Worm (Caenorhabditis elegans) whole organism, L4 larva: ENCODE results near the gene D1046.2.
A peak's percentile ranks its signal among the peaks of the same experiment; 100 is the strongest.

Experiments used
- D1046.2 ChIP-seq: fragments of 200-800 bp; sonication (Bioruptor generic); IDR thresholded peaks from 2 replicates; pipeline ENCODE4 v1.3.6; 2022; ENCODE audit warnings: missing genetic modification characterization, missing compliant biosample characterization
- F49E8.2 ChIP-seq: sonication (generic microtip); optimal IDR thresholded peaks from 2 replicates; lab custom pipeline; 2016; ENCODE audit warnings: missing compliant biosample characterization, mild to moderate bottlenecking, missing genetic modification characterization, borderline replicate concordance
- T20F7.1 ChIP-seq: fragments of 200-800 bp; sonication (Bioruptor generic); optimal IDR thresholded peaks from 2 replicates; lab custom pipeline; 2018; ENCODE audit warnings: mild to moderate bottlenecking, missing genetic modification characterization, missing compliant biosample characterization
- Y5F2A.4 ChIP-seq: fragments of 200-800 bp; sonication (Bioruptor generic); optimal IDR thresholded peaks from 2 replicates; lab custom pipeline; 2018; ENCODE audit warnings: mild to moderate bottlenecking, missing genetic modification characterization, missing compliant biosample characterization
- aha-1 ChIP-seq: fragments of 150-350 bp; peaks from one replicate; lab custom pipeline; 2014; ENCODE audit warnings: missing biosample characterization, missing genetic modification characterization
- ceh-20 ChIP-seq: fragments of 200-800 bp; sonication (Bioruptor generic); IDR thresholded peaks from 2 replicates; pipeline ENCODE4 v1.3.6; 2022; ENCODE audit warnings: missing genetic modification reagents, missing genetic modification characterization, missing compliant biosample characterization
- ceh-28 ChIP-seq: fragments of 150-350 bp; optimal IDR thresholded peaks from 2 replicates; lab custom pipeline; 2014; ENCODE audit warnings: missing biosample characterization, missing genetic modification reagents, missing genetic modification characterization
- ceh-82 ChIP-seq: sonication (generic microtip); optimal IDR thresholded peaks from 2 replicates; lab custom pipeline; 2017; ENCODE audit warnings: missing biosample characterization, missing genetic modification characterization
- ces-1 ChIP-seq: fragments of 150-350 bp; sonication (generic microtip); optimal IDR thresholded peaks from 4 replicates; lab custom pipeline; 2014; ENCODE audit warnings: missing biosample characterization, missing genetic modification reagents, missing genetic modification characterization
- ctbp-1 ChIP-seq: fragments of 200-800 bp; sonication (Bioruptor generic); IDR thresholded peaks from 2 replicates; pipeline ENCODE4 v1.3.6; 2022; ENCODE audit warnings: missing genetic modification reagents, missing genetic modification characterization, missing compliant biosample characterization
- dmd-9 ChIP-seq: fragments of 200-800 bp; sonication (Bioruptor generic); IDR thresholded peaks from 2 replicates; pipeline ENCODE4 v1.3.6; 2022; ENCODE audit warnings: missing genetic modification reagents, missing genetic modification characterization, missing compliant biosample characterization
- dve-1 ChIP-seq: sonication (generic microtip); optimal IDR thresholded peaks from 2 replicates; lab custom pipeline; 2017; ENCODE audit warnings: antibody characterized with exemption, mild to moderate bottlenecking, missing genetic modification characterization, missing compliant biosample characterization; ENCODE audit not compliant: insufficient read depth
- hlh-11 ChIP-seq: fragments of 200-800 bp; sonication (Bioruptor generic); optimal IDR thresholded peaks from 2 replicates; lab custom pipeline; 2018; ENCODE audit warnings: mild to moderate bottlenecking, missing genetic modification characterization, missing compliant biosample characterization
- hlh-30 ChIP-seq: sonication (generic microtip); optimal IDR thresholded peaks from 2 replicates; lab custom pipeline; 2017; ENCODE audit warnings: antibody characterized with exemption, mild to moderate bottlenecking, missing genetic modification characterization, missing compliant biosample characterization; ENCODE audit not compliant: insufficient read depth
- jun-1 ChIP-seq: fragments of 150-350 bp; optimal IDR thresholded peaks from 2 replicates; lab custom pipeline; 2014; ENCODE audit warnings: missing biosample characterization, missing genetic modification reagents, missing genetic modification characterization
- lsy-2 ChIP-seq, 2 experiments: fragments of 150-350 bp in 1 of 2; sonication (generic microtip) in 1 of 2; optimal IDR thresholded peaks; 2 replicates each; lab custom pipeline; 2014 to 2017; ENCODE audit warnings: missing biosample characterization in 2 of 2, missing genetic modification characterization in 2 of 2
- madf-9 ChIP-seq: fragments of 200-800 bp; sonication (Bioruptor generic); conservative IDR thresholded peaks from 2 replicates; pipeline ENCODE4 v1.3.6; 2022; ENCODE audit warnings: missing genetic modification reagents, missing genetic modification characterization, missing compliant biosample characterization
- mdl-1 ChIP-seq, 2 experiments: fragments of 150-350 bp in 1 of 2; sonication (generic microtip) in 1 of 2; optimal IDR thresholded peaks; 2 replicates each; lab custom pipeline; 2014 to 2017; ENCODE audit warnings: missing biosample characterization in 2 of 2, missing genetic modification characterization in 2 of 2
- mep-1 ChIP-seq: fragments of 150-350 bp; sonication (generic microtip); optimal IDR thresholded peaks from 3 replicates; lab custom pipeline; 2014; ENCODE audit warnings: missing biosample characterization, missing genetic modification characterization
- nhr-102 ChIP-seq: sonication (generic microtip); optimal IDR thresholded peaks from 2 replicates; lab custom pipeline; 2016; ENCODE audit warnings: mild to moderate bottlenecking, missing genetic modification characterization, moderate library complexity, missing compliant biosample characterization
- nhr-25 ChIP-seq: sonication (generic microtip); optimal IDR thresholded peaks from 2 replicates; lab custom pipeline; 2017; ENCODE audit warnings: missing genetic modification characterization, mild to moderate bottlenecking, missing compliant biosample characterization, antibody characterized with exemption, moderate library complexity, borderline replicate concordance; ENCODE audit not compliant: insufficient read depth
- nhr-76 ChIP-seq: fragments of 150-350 bp; optimal IDR thresholded peaks from 2 replicates; lab custom pipeline; 2014; ENCODE audit warnings: missing biosample characterization, missing genetic modification characterization
- pqm-1 ChIP-seq: sonication (generic microtip); optimal IDR thresholded peaks from 2 replicates; lab custom pipeline; 2017; ENCODE audit warnings: missing biosample characterization, missing genetic modification characterization
- tra-1 ChIP-seq: fragments of 200-800 bp; sonication (Bioruptor generic); IDR thresholded peaks from 2 replicates; pipeline ENCODE4 v1.3.6; 2022; ENCODE audit warnings: missing genetic modification reagents, missing genetic modification characterization, missing compliant biosample characterization
- unc-130 ChIP-seq: sonication (generic microtip); optimal IDR thresholded peaks from 2 replicates; lab custom pipeline; 2016; ENCODE audit warnings: missing genetic modification reagents, missing genetic modification characterization, missing compliant biosample characterization
- unc-39 ChIP-seq: sonication (generic microtip); optimal IDR thresholded peaks from 2 replicates; lab custom pipeline; 2017; ENCODE audit warnings: missing biosample characterization, missing genetic modification characterization
- unc-62 ChIP-seq, 3 experiments: fragments of 150-350 bp in 1 of 3; sonication (generic microtip); optimal IDR thresholded peaks in 2 of 3; peaks in 1 of 3; 1 replicate in 1 of 3; 2 replicates in 2 of 3; lab custom pipeline; 2014 to 2017; ENCODE audit warnings: missing biosample characterization in 3 of 3, missing genetic modification characterization in 3 of 3, missing genetic modification reagents in 3 of 3, missing genotype in 1 of 3
- ztf-7 ChIP-seq: fragments of 150-350 bp; optimal IDR thresholded peaks from 2 replicates; lab custom pipeline; 2014; ENCODE audit warnings: missing biosample characterization, missing genetic modification characterization

Gene D1046.2

ce11 chrIV:8949078-8950039, 23.5 kb upstream of the D1046.2 start (continued):
- TF ChIP-seq madf-9 (GFP tag; lab: Robert Waterston, UW): 0 out of 2 replicates have a peak, but pooled peaks have one; percentile 24
- peak; percentile 60 for TF ChIP-seq T20F7.1
- peak; percentile 40 for TF ChIP-seq nhr-102 (tag; lab: Kevin White, UChicago)
- TF ChIP-seq unc-62 (GFP tag; optimal IDR thresholded peaks at IDR 0.05 in 1 of 2; lab: Kevin White, UChicago): peak in 1 of 2 experiments; percentile 96
- no peak for TF ChIP-seq unc-62 (tag; optimal IDR thresholded peaks at IDR 0.05; lab: Kevin White, UChicago)

ce11 chrIV:8947146-8947545, 21.3 kb upstream of the D1046.2 start:
- TF ChIP-seq lsy-2 (tag; optimal IDR thresholded peaks at IDR 0.05; lab: Kevin White, UChicago): peak in 1 of 2 experiments; percentile 45
- TF ChIP-seq unc-62 (GFP tag; optimal IDR thresholded peaks at IDR 0.05 in 1 of 2; lab: Kevin White, UChicago): peak in 1 of 2 experiments; percentile 97
- no peak for TF ChIP-seq unc-62 (tag; optimal IDR thresholded peaks at IDR 0.05; lab: Kevin White, UChicago)
- TF ChIP-seq unc-39 (tag; lab: Kevin White, UChicago): no peak
- peak; percentile 63 for TF ChIP-seq hlh-11 (tag; lab: Kevin White, UChicago)
- 0 out of 2 replicates have a peak, but pooled peaks have one; percentile 11 for TF ChIP-seq ceh-20 (GFP tag; lab: Robert Waterston, UW)
- peak in 1 of 2 experiments; percentile 72 for TF ChIP-seq mdl-1 (tag; optimal IDR thresholded peaks at IDR 0.05; lab: Kevin White, UChicago)
- TF ChIP-seq hlh-30 (tag; lab: Kevin White, UChicago): peak; percentile 88
- TF ChIP-seq aha-1 (tag; lab: Kevin White, UChicago): peak; percentile 75
- TF ChIP-seq mep-1 (tag; lab: Kevin White, UChicago): peak; percentile 47
- TF ChIP-seq ces-1 (GFP tag; lab: Kevin White, UChicago): no peak

ce11 chrIV:8943430-8943829, 17.6 kb upstream of the D1046.2 start:
- no peak for TF ChIP-seq madf-9 (GFP tag; lab: Robert Waterston, UW)
- TF ChIP-seq ces-1 (GFP tag; lab: Kevin White, UChicago): peak; percentile 74
- no peak for TF ChIP-seq ztf-7 (tag; lab: Kevin White, UChicago)
- no peak for TF ChIP-seq nhr-25 (tag; lab: Kevin White, UChicago)
- TF ChIP-seq ceh-82: no peak

- TF ChIP-seq unc-130 (GFP tag; lab: Kevin White, UChicago) (no peak), dmd-9 (GFP tag; lab: Robert Waterston, UW) (no peak), Y5F2A.4 (GFP tag; lab: Kevin White, UChicago) (no peak), dve-1 (tag; lab: Kevin White, UChicago) (no peak), T20F7.1 (no peak), unc-39 (tag; lab: Kevin White, UChicago) (no peak), pqm-1 (tag; lab: Kevin White, UChicago) (no peak), tra-1 (GFP tag; lab: Robert Waterston, UW) (no peak), ceh-28 (tag; lab: Kevin White, UChicago) (no peak), jun-1 (tag; lab: Kevin White, UChicago) (no peak), ces-1 (GFP tag; lab: Kevin White, UChicago) (no peak), ceh-82 (no peak), nhr-25 (tag; lab: Kevin White, UChicago) (no peak), nhr-76 (tag; lab: Kevin White, UChicago) (no peak), D1046.2 (GFP tag; lab: Robert Waterston, UW) (no peak), madf-9 (GFP tag; lab: Robert Waterston, UW) (no peak), ctbp-1 (no peak), F49E8.2 (tag; lab: Kevin White, UChicago) (no peak), aha-1 (tag; lab: Kevin White, UChicago) (no peak)
Observed at ce11 chrIV:8933575-8933974, 7.7 kb upstream of the D1046.2 start, which contains the start of gene D1046.4. Gene D1046.4 (plus strand): TSS chrIV:8933875.
